Fruit fly (Drosophila melanogaster) whole organism, embryonic: Measurements from ENCODE around the gene CG9107.

Experiments
- Atf3 ChIP-seq: fragments of 200-800 bp; sonication (Bioruptor generic); optimal IDR thresholded peaks from 3 replicates; lab custom pipeline; 2016; ENCODE audit warnings: missing biosample characterization, missing genetic modification characterization
- BEAF-32 ChIP-seq: fragments of 200-800 bp; sonication (Bioruptor generic); optimal IDR thresholded peaks from 3 replicates; lab custom pipeline; 2017; ENCODE audit warnings: missing biosample characterization, missing genetic modification characterization, mild to moderate bottlenecking, moderate library complexity, missing genetic modification reagents
- CG10209 ChIP-seq: fragments of 200-800 bp; sonication (Bioruptor generic); optimal IDR thresholded peaks from 3 replicates; lab custom pipeline; 2017; ENCODE audit warnings: missing biosample characterization, mild to moderate bottlenecking, missing genetic modification characterization, missing genetic modification reagents
- CG10543 ChIP-seq: fragments of 200-800 bp; sonication (Bioruptor generic); optimal IDR thresholded peaks from 3 replicates; lab custom pipeline; 2017; ENCODE audit warnings: missing biosample characterization, mild to moderate bottlenecking, missing genetic modification characterization, moderate library complexity
- CG11504 ChIP-seq: fragments of 200-800 bp; sonication (Bioruptor generic); optimal IDR thresholded peaks from 3 replicates; lab custom pipeline; 2019; ENCODE audit warnings: missing biosample characterization, mild to moderate bottlenecking, missing genetic modification characterization, moderate library complexity
- CG12071 ChIP-seq: fragments of 200-800 bp; sonication (Bioruptor generic); optimal IDR thresholded peaks from 3 replicates; lab custom pipeline; 2018; ENCODE audit warnings: missing biosample characterization, mild to moderate bottlenecking, missing genetic modification characterization
- CG13775 ChIP-seq: fragments of 200-800 bp; sonication (Bioruptor generic); optimal IDR thresholded peaks from 3 replicates; lab custom pipeline; 2017; ENCODE audit warnings: missing biosample characterization, mild to moderate bottlenecking, missing genetic modification characterization
- CG13894 ChIP-seq: fragments of 200-800 bp; sonication (Bioruptor generic); optimal IDR thresholded peaks from 3 replicates; lab custom pipeline; 2018; ENCODE audit warnings: missing biosample characterization, mild to moderate bottlenecking, missing genetic modification characterization, moderate library complexity
- CG1602 ChIP-seq: fragments of 200-800 bp; sonication (Bioruptor generic); optimal IDR thresholded peaks from 3 replicates; lab custom pipeline; 2016; ENCODE audit warnings: missing biosample characterization, missing genetic modification characterization
- CG16815 ChIP-seq: fragments of 200-800 bp; sonication (Bioruptor generic); optimal IDR thresholded peaks from 3 replicates; lab custom pipeline; 2017; ENCODE audit warnings: missing biosample characterization, mild to moderate bottlenecking, missing genetic modification characterization
- CG1832 ChIP-seq: fragments of 200-800 bp; sonication (Bioruptor generic); optimal IDR thresholded peaks from 2 replicates; lab custom pipeline; 2017; ENCODE audit warnings: missing biosample characterization, mild to moderate bottlenecking, missing genetic modification characterization, inconsistent platforms
- CG2120 ChIP-seq: fragments of 200-800 bp; sonication (Bioruptor generic); optimal IDR thresholded peaks from 3 replicates; lab custom pipeline; 2016; ENCODE audit warnings: missing biosample characterization, missing genetic modification characterization
- CG2678 ChIP-seq: fragments of 200-800 bp; sonication (Bioruptor generic); optimal IDR thresholded peaks from 3 replicates; lab custom pipeline; 2019; ENCODE audit warnings: missing biosample characterization, mild to moderate bottlenecking, missing genetic modification characterization, moderate library complexity
- CG3065 ChIP-seq: fragments of 200-800 bp; sonication (Bioruptor generic); optimal IDR thresholded peaks from 2 replicates; lab custom pipeline; 2016; ENCODE audit warnings: missing biosample characterization, missing genetic modification characterization
- CG7928 ChIP-seq: fragments of 200-800 bp; sonication (Bioruptor generic); optimal IDR thresholded peaks from 2 replicates; lab custom pipeline; 2017; ENCODE audit warnings: missing biosample characterization, mild to moderate bottlenecking, missing genetic modification characterization
- CG8290 ChIP-seq, 3 experiments: fragments of 200-800 bp; sonication (Bioruptor generic); optimal IDR thresholded peaks; 2 replicates each; lab custom pipeline; 2016 to 2019; ENCODE audit warnings: missing biosample characterization in 3 of 3, missing genetic modification characterization in 3 of 3, mild to moderate bottlenecking in 2 of 3, moderate library complexity in 1 of 3
- Camta ChIP-seq: fragments of 200-800 bp; sonication (Bioruptor generic); optimal IDR thresholded peaks from 2 replicates; lab custom pipeline; 2016; ENCODE audit warnings: missing biosample characterization, missing genetic modification characterization
- CrebB ChIP-seq: fragments of 200-800 bp; sonication (Bioruptor generic); optimal IDR thresholded peaks from 3 replicates; lab custom pipeline; 2018; ENCODE audit warnings: missing biosample characterization, mild to moderate bottlenecking, missing genetic modification characterization
- Dll ChIP-seq: fragments of 200-800 bp; sonication (Bioruptor generic); IDR thresholded peaks from 4 replicates; pipeline ENCODE4 v1.3.6; 2022; ENCODE audit warnings: missing biosample characterization, missing genetic modification characterization; ENCODE audit not compliant: partially characterized antibody
- Gsc ChIP-seq: fragments of 200-800 bp; sonication (Bioruptor generic); IDR thresholded peaks from 2 replicates; pipeline ENCODE4 v1.3.6; 2022; ENCODE audit warnings: missing biosample characterization, missing genetic modification characterization
- HLH4C ChIP-seq: fragments of 200-800 bp; sonication (Bioruptor generic); IDR thresholded peaks from 3 replicates; pipeline ENCODE4 v1.3.6; 2022; ENCODE audit warnings: missing biosample characterization, missing genetic modification characterization; ENCODE audit not compliant: partially characterized antibody
- HLH54F ChIP-seq: fragments of 200-800 bp; sonication (Bioruptor generic); optimal IDR thresholded peaks from 3 replicates; lab custom pipeline; 2016; ENCODE audit warnings: missing biosample characterization, missing genetic modification characterization
- HmgZ ChIP-seq: fragments of 200-800 bp; sonication (Bioruptor generic); optimal IDR thresholded peaks from 2 replicates; lab custom pipeline; 2018; ENCODE audit warnings: missing biosample characterization, mild to moderate bottlenecking, missing genetic modification characterization
- Hr3 ChIP-seq: fragments of 200-800 bp; sonication (Bioruptor generic); optimal IDR thresholded peaks from 3 replicates; lab custom pipeline; 2016; ENCODE audit warnings: missing biosample characterization, missing genetic modification characterization
- Hr51 ChIP-seq, 2 experiments: fragments of 200-800 bp; sonication (Bioruptor generic); optimal IDR thresholded peaks; 2 replicates in 1 of 2; 3 replicates in 1 of 2; lab custom pipeline; 2016 to 2018; ENCODE audit warnings: missing biosample characterization in 2 of 2, missing genetic modification characterization in 2 of 2, mild to moderate bottlenecking in 1 of 2, moderate library complexity in 1 of 2
- Max ChIP-seq: fragments of 200-800 bp; sonication (Bioruptor generic); optimal IDR thresholded peaks from 2 replicates; lab custom pipeline; 2016; ENCODE audit warnings: missing biosample characterization, mild to moderate bottlenecking, missing genetic modification characterization
- Nf-YC ChIP-seq: fragments of 200-800 bp; optimal IDR thresholded peaks from 3 replicates; lab custom pipeline; 2019; ENCODE audit warnings: missing biosample characterization, mild to moderate bottlenecking, missing genetic modification characterization, moderate library complexity
- Ptx1 ChIP-seq: fragments of 200-800 bp; sonication (Bioruptor generic); IDR thresholded peaks from 2 replicates; pipeline ENCODE4 v1.3.6; 2022; ENCODE audit warnings: missing biosample characterization, missing genetic modification characterization
- Sin3A ChIP-seq: fragments of >200 bp; optimal IDR thresholded peaks from 2 replicates; lab custom pipeline; 2018
- Trl ChIP-seq, 3 experiments: fragments of >200 bp in 2 of 3; fragments of 200-800 bp in 1 of 3; sonication (Bioruptor generic) in 1 of 3; optimal IDR thresholded peaks; 2 replicates in 1 of 3; 3 replicates in 2 of 3; lab custom pipeline; 2016 to 2017; ENCODE audit warnings: missing biosample characterization in 1 of 3, missing genetic modification characterization in 1 of 3
- Usf ChIP-seq: fragments of 200-800 bp; sonication (Bioruptor generic); optimal IDR thresholded peaks from 2 replicates; lab custom pipeline; 2017; ENCODE audit warnings: missing genotype, missing biosample characterization, missing genetic modification characterization
- chif ChIP-seq, 2 experiments: fragments of 200-800 bp; sonication (Bioruptor generic); optimal IDR thresholded peaks; 3 replicates each; lab custom pipeline; 2016; ENCODE audit warnings: missing biosample characterization in 2 of 2, missing genetic modification characterization in 2 of 2
- chn ChIP-seq: fragments of 200-800 bp; sonication (Bioruptor generic); optimal IDR thresholded peaks from 2 replicates; lab custom pipeline; 2016; ENCODE audit warnings: missing biosample characterization, missing genetic modification characterization
- ci ChIP-seq: fragments of 200-800 bp; sonication (Bioruptor generic); IDR thresholded peaks from 3 replicates; pipeline ENCODE4 v1.3.6; 2022; ENCODE audit warnings: missing biosample characterization, missing genetic modification characterization
- crc ChIP-seq: fragments of 200-800 bp; sonication (Bioruptor generic); optimal IDR thresholded peaks from 2 replicates; lab custom pipeline; 2016; ENCODE audit warnings: missing biosample characterization, missing genetic modification characterization
- esg ChIP-seq: fragments of 200-800 bp; sonication (Bioruptor generic); conservative IDR thresholded peaks from 2 replicates; pipeline ENCODE4 v1.3.6; 2022; ENCODE audit warnings: missing biosample characterization, missing genetic modification characterization
- ham ChIP-seq: fragments of 200-800 bp; sonication (Bioruptor generic); IDR thresholded peaks from 2 replicates; pipeline ENCODE4 v1.3.6; 2022; ENCODE audit warnings: missing biosample characterization, missing genetic modification characterization
- hb ChIP-seq: fragments of 200-800 bp; sonication (Bioruptor generic); IDR thresholded peaks from 3 replicates; pipeline ENCODE4 v1.3.6; 2022; ENCODE audit warnings: missing biosample characterization, missing genetic modification characterization; ENCODE audit not compliant: partially characterized antibody
- hbn ChIP-seq: fragments of 200-800 bp; sonication (Bioruptor generic); IDR thresholded peaks from 2 replicates; pipeline ENCODE4 v1.3.6; 2022; ENCODE audit warnings: missing biosample characterization, missing genetic modification characterization; ENCODE audit not compliant: partially characterized antibody
- kay ChIP-seq: fragments of 200-800 bp; sonication (Bioruptor generic); optimal IDR thresholded peaks from 2 replicates; lab custom pipeline; 2016; ENCODE audit warnings: missing biosample characterization, missing genetic modification characterization
- kni ChIP-seq: fragments of 200-800 bp; sonication (Bioruptor generic); optimal IDR thresholded peaks from 3 replicates; lab custom pipeline; 2017; ENCODE audit warnings: mild to moderate bottlenecking, missing biosample characterization, missing genetic modification reagents, missing genetic modification characterization
- lbe ChIP-seq: fragments of 200-800 bp; sonication (Bioruptor generic); optimal IDR thresholded peaks from 2 replicates; lab custom pipeline; 2016; ENCODE audit warnings: missing biosample characterization, mild to moderate bottlenecking, missing genetic modification characterization
- odd ChIP-seq: fragments of 200-800 bp; sonication (Bioruptor generic); optimal IDR thresholded peaks from 2 replicates; lab custom pipeline; 2017; ENCODE audit warnings: missing biosample characterization, mild to moderate bottlenecking, missing genetic modification characterization
- scrt ChIP-seq: fragments of 200-800 bp; sonication (Bioruptor generic); optimal IDR thresholded peaks from 2 replicates; lab custom pipeline; 2018; ENCODE audit warnings: missing biosample characterization, mild to moderate bottlenecking, missing genetic modification characterization, moderate library complexity
- shn ChIP-seq: fragments of 200-800 bp; sonication (Bioruptor generic); optimal IDR thresholded peaks from 3 replicates; lab custom pipeline; 2016; ENCODE audit warnings: missing biosample characterization, missing genetic modification characterization
- sqz ChIP-seq: fragments of 200-800 bp; sonication (Bioruptor generic); optimal IDR thresholded peaks from 3 replicates; lab custom pipeline; 2018; ENCODE audit warnings: missing biosample characterization, mild to moderate bottlenecking, missing genetic modification characterization
- stc ChIP-seq: fragments of 200-800 bp; sonication (Bioruptor generic); IDR thresholded peaks from 2 replicates; pipeline ENCODE4 v1.3.6; 2022; ENCODE audit warnings: missing biosample characterization, missing genetic modification characterization
- vfl ChIP-seq: fragments of 200-800 bp; sonication (Bioruptor generic); optimal IDR thresholded peaks from 2 replicates; lab custom pipeline; 2016; ENCODE audit warnings: missing biosample characterization, missing genetic modification characterization
- yki ChIP-seq: fragments of >200 bp; optimal IDR thresholded peaks from 3 replicates; lab custom pipeline; 2018

CG9107 gene

DNA sequence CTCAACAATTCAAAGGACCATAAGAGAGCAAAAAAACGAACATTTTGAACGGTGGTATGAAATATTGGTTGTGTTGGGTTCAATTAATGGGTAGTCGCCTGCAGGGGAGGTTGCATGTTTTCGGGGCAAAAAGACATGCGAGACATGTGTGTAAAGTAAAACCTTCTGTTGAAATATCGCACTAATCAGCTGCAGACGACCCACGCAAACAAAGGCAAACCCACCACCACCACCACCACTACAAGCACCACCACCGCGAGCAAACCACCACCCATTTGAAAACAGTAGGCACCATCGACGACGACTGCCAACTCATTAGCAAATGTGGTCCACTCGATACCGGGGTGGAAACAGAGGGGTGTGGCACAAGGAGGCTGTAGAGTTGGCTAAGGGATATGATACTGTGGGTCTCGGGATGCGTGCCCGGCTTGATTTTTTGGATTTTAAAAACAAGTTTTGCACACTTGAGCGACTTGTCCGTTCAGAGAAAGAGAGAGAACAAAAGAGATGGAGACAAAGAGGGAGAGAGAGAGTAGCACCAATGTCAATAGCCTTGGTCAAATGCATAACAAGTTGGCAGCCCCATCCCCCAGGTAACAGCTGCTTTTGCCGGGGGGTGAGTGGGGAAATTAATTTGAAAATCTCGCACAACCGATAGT is 47.1 kb downstream of the CG9107 start (continued):
- TF ChIP-seq CG12071 (peak; percentile 8), HmgZ (tag; lab: Kevin White, UChicago) (peak; percentile 22), CG2678 (tag; lab: Kevin White, UChicago) (peak; percentile 27), CG16815 (GFP tag; lab: Kevin White, UChicago) (no peak), CG13894 (tag; lab: Kevin White, UChicago) (peak; percentile 18), Gsc (GFP tag; lab: Robert Waterston, UW) (no peak), ci (GFP tag; lab: Robert Waterston, UW) (no peak), CG11504 (peak; percentile 2), stc (GFP tag; lab: Robert Waterston, UW) (no peak), HLH54F (no peak), vfl (no peak), Atf3 (no peak), CG3065 (GFP tag; lab: Kevin White, UChicago) (peak; percentile 20), esg (GFP tag; lab: Robert Waterston, UW) (no peak), hbn (GFP tag; lab: Robert Waterston, UW) (no peak), kni (peak; percentile 91), scrt (GFP tag; lab: Kevin White, UChicago) (peak; percentile 1), CG10209 (GFP tag; lab: Kevin White, UChicago) (peak; percentile 5), CrebB (tag; lab: Kevin White, UChicago) (no peak), Hr3 (no peak), chn (GFP tag; lab: Kevin White, UChicago) (peak; percentile 30), ham (GFP tag; lab: Robert Waterston, UW) (no peak), CG8290 (GFP tag; optimal IDR thresholded peaks at IDR 0.05; lab: Kevin White, UChicago) (no peak), CG8290 (tag; optimal IDR thresholded peaks at IDR 0.05; lab: Kevin White, UChicago) (peak in 1 of 2 experiments; percentile 17), Sin3A (lab: Kevin White, UChicago) (no peak), Trl (optimal IDR thresholded peaks at IDR 0.05; lab: Kevin White, UChicago) (peak in 1 of 2 experiments; percentile 64), Trl (GFP tag; optimal IDR thresholded peaks at IDR 0.05; lab: Kevin White, UChicago) (peak; percentile 16), CG10543 (GFP tag; lab: Kevin White, UChicago) (peak; percentile 51), shn (GFP tag; lab: Kevin White, UChicago) (no peak), chif (GFP tag; optimal IDR thresholded peaks at IDR 0.05; lab: Kevin White, UChicago) (no peak), Camta (GFP tag; lab: Kevin White, UChicago) (no peak), CG2120 (GFP tag; lab: Kevin White, UChicago) (peak; percentile 4), Dll (GFP tag; lab: Robert Waterston, UW) (no peak), CG7928 (GFP tag; lab: Kevin White, UChicago) (no peak), sqz (GFP tag; lab: Kevin White, UChicago) (no peak), CG1602 (no peak), kay (peak; percentile 48), CG13775 (GFP tag; lab: Kevin White, UChicago) (no peak), lbe (GFP tag; lab: Kevin White, UChicago) (peak; percentile 19), yki (lab: Kevin White, UChicago) (peak; percentile 19), Usf (GFP tag; lab: Kevin White, UChicago) (no peak), Ptx1 (GFP tag; lab: Robert Waterston, UW) (no peak), hb (no peak), odd (GFP tag; lab: Kevin White, UChicago) (no peak), Hr51 (GFP tag; optimal IDR thresholded peaks at IDR 0.05; lab: Kevin White, UChicago) (peak in 1 of 2 experiments; percentile 32), Max (no peak), BEAF-32 (GFP tag; lab: Kevin White, UChicago) (peak; percentile 48), crc (no peak), CG1832 (GFP tag; lab: Kevin White, UChicago) (peak; percentile 46), Nf-YC (tag; lab: Kevin White, UChicago) (peak; percentile 56), HLH4C (GFP tag; lab: Robert Waterston, UW) (no peak)
